Fruit fly (Drosophila melanogaster): ENCODE measurements around the gene Creld.

- TF ChIP-seq Blimp-1 (GFP tag; optimal IDR thresholded peaks at IDR 0.05), result no peak
- TF ChIP-seq fd59A (GFP tag; optimal IDR thresholded peaks at IDR 0.05), result no peak
- TF ChIP-seq CG3919 (GFP tag; optimal IDR thresholded peaks at IDR 0.05), result peak; percentile 40
- peak; percentile 90 for TF ChIP-seq achi (GFP tag; optimal IDR thresholded peaks at IDR 0.05)
These were observed 29.3 kb upstream of the Creld start for dm6 chr2L:72752-73435.

All from whole organism, prepupa.